Fruit fly (Drosophila melanogaster): ENCODE data around the gene CG15202.

CG15202 gene

DNA sequence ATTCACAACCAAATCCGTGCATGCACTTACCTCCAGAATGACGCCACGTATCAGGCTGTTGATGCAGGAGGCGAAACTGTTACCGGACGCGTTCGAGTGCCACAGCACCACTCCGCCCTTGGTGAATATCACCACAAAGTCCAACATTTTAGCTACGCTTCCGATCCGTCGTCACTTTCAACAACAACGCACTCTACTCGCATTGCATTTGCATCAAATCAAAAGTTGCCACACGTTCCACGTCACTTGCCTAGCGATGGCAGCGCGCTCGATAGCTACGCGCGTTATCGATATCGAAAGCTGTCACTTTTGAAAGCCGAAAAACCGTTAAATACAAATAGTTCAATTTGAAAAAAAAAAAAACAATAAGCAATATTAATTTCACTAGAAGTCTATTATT lies 13.5 kb upstream of the CG15202 start, which contains the start of gene SrpRalpha (continued):
- TF ChIP-seq Oaz (GFP tag; IDR thresholded peaks at IDR 0.05) (no peak), sd (tag; optimal IDR thresholded peaks at IDR 0.05) (no peak), unpg (GFP tag; optimal IDR thresholded peaks at IDR 0.05) (no peak), CG11093 (GFP tag; IDR thresholded peaks at IDR 0.05) (no peak), Hey (tag; optimal IDR thresholded peaks at IDR 0.05) (no peak), HHEX (GFP tag; optimal IDR thresholded peaks at IDR 0.05) (no peak), slp2 (GFP tag; optimal IDR thresholded peaks at IDR 0.05) (no peak), psq (GFP tag; optimal IDR thresholded peaks at IDR 0.05) (no peak), Asciz (GFP tag; optimal IDR thresholded peaks at IDR 0.05) (no peak), Dek (tag; optimal IDR thresholded peaks at IDR 0.05) (no peak), cg (GFP tag; optimal IDR thresholded peaks at IDR 0.05) (no peak), row (GFP tag; IDR thresholded peaks at IDR 0.05) (no peak; the same call in 2 of the 3 replicates), CG1024 (GFP tag; IDR thresholded peaks at IDR 0.05) (no peak), aop (GFP tag; IDR thresholded peaks at IDR 0.05) (no peak), BtbVII (GFP tag; optimal IDR thresholded peaks at IDR 0.05) (no peak), pb (GFP tag; optimal IDR thresholded peaks at IDR 0.05) (no peak), Sry-δ (GFP tag; optimal IDR thresholded peaks at IDR 0.05) (peak; percentile 84), CG32772 (GFP tag; IDR thresholded peaks at IDR 0.05) (no peak), Dref (GFP tag; IDR thresholded peaks at IDR 0.05) (peak; percentile 72), H2.0 (GFP tag; IDR thresholded peaks at IDR 0.05) (no peak), CG1603 (tag; optimal IDR thresholded peaks at IDR 0.05) (no peak), Rfx (GFP tag; IDR thresholded peaks at IDR 0.05) (no peak), en (GFP tag; optimal IDR thresholded peaks at IDR 0.05) (no peak), hkb (optimal IDR thresholded peaks at IDR 0.05) (no peak), hkb (GFP tag; IDR thresholded peaks at IDR 0.05) (no peak), yki (optimal IDR thresholded peaks at IDR 0.05) (no peak), CG8089 (GFP tag; optimal IDR thresholded peaks at IDR 0.05) (no peak), CG12219 (GFP tag; optimal IDR thresholded peaks at IDR 0.05) (no peak), CG11398 (GFP tag; optimal IDR thresholded peaks at IDR 0.05) (no peak), jing (GFP tag; optimal IDR thresholded peaks at IDR 0.05) (no peak), Adf1 (GFP tag; IDR thresholded peaks at IDR 0.05) (no peak), CG15073 (GFP tag; optimal IDR thresholded peaks at IDR 0.05) (no peak), BEAF-32 (GFP tag; optimal IDR thresholded peaks at IDR 0.05) (peak; percentile 46), CG14667 (GFP tag; IDR thresholded peaks at IDR 0.05) (no peak), Lim3 (GFP tag; IDR thresholded peaks at IDR 0.05) (no peak), CG5953 (GFP tag; IDR thresholded peaks at IDR 0.05) (no peak), CG16863 (GFP tag; optimal IDR thresholded peaks at IDR 0.05) (no peak), hbn (GFP tag; IDR thresholded peaks at IDR 0.05; ENCODE audit: partially characterized antibody) (no peak; the same call in 1 of the 2 replicates), CG6765 (GFP tag; optimal IDR thresholded peaks at IDR 0.05) (no peak), MESR4 (GFP tag; optimal IDR thresholded peaks at IDR 0.05) (peak; percentile 84), bowl (GFP tag; IDR thresholded peaks at IDR 0.05) (no peak), CG11085 (GFP tag; IDR thresholded peaks at IDR 0.05) (no peak), CG7556 (GFP tag; optimal IDR thresholded peaks at IDR 0.05) (no peak), Jarid2 (GFP tag; optimal IDR thresholded peaks at IDR 0.05) (no peak), so (GFP tag; IDR thresholded peaks at IDR 0.05) (0 out of 3 replicates have a peak, but pooled peaks have one; percentile 24), CG4424 (GFP tag; optimal IDR thresholded peaks at IDR 0.05) (no peak), CG7372 (GFP tag; IDR thresholded peaks at IDR 0.05) (no peak), CTCF (GFP tag; optimal IDR thresholded peaks at IDR 0.05) (no peak), CG4854 (GFP tag; optimal IDR thresholded peaks at IDR 0.05) (no peak), CG17328 (GFP tag; IDR thresholded peaks at IDR 0.05) (no peak), CG18011 (GFP tag; optimal IDR thresholded peaks at IDR 0.05) (no peak), CG42726 (GFP tag; IDR thresholded peaks at IDR 0.05; ENCODE audit: partially characterized antibody) (no peak), CG9727 (GFP tag; optimal IDR thresholded peaks at IDR 0.05) (no peak), Mad (GFP tag; optimal IDR thresholded peaks at IDR 0.05) (no peak)

All from whole organism, embryonic.